Fruit fly (Drosophila melanogaster) whole organism, wandering third instar larva: ENCODE data around the gene UBL3.
A peak's percentile ranks its signal among the peaks of the same experiment; 100 is the strongest.

Source experiments
- Abd-B ChIP-seq: fragments of >200 bp; optimal IDR thresholded peaks from 2 replicates; lab custom pipeline; 2017; ENCODE audit warnings: missing biosample characterization, missing genetic modification characterization
- Dfd ChIP-seq: fragments of >200 bp; optimal IDR thresholded peaks from 2 replicates; lab custom pipeline; 2017; ENCODE audit warnings: missing biosample characterization, missing genetic modification characterization
- GATAd ChIP-seq: sonication (Bioruptor generic); optimal IDR thresholded peaks from 2 replicates; lab custom pipeline; 2016; ENCODE audit warnings: missing biosample characterization, missing genetic modification characterization
- HLH106 ChIP-seq: fragments of 200-800 bp; optimal IDR thresholded peaks from 3 replicates; lab custom pipeline; 2019; ENCODE audit warnings: missing biosample characterization, mild to moderate bottlenecking, missing genetic modification characterization, moderate library complexity
- Hr83 ChIP-seq: fragments of 200-300 bp; sonication (Bioruptor generic); optimal IDR thresholded peaks from 2 replicates; lab custom pipeline; 2016; ENCODE audit warnings: missing biosample characterization, mild to moderate bottlenecking, missing genetic modification characterization, moderate library complexity; ENCODE audit not compliant: poor library complexity, severe bottlenecking
- Myc ChIP-seq: fragments of >200 bp; optimal IDR thresholded peaks from 2 replicates; lab custom pipeline; 2017
- OdsH ChIP-seq: fragments of 200-800 bp; sonication (Bioruptor generic); optimal IDR thresholded peaks from 2 replicates; lab custom pipeline; 2016; ENCODE audit warnings: missing biosample characterization, mild to moderate bottlenecking, missing genetic modification characterization
- brk ChIP-seq: fragments of 200-800 bp; sonication (Bioruptor generic); optimal IDR thresholded peaks from 2 replicates; lab custom pipeline; 2016; ENCODE audit warnings: missing biosample characterization, mild to moderate bottlenecking, missing genetic modification characterization
- dl ChIP-seq, 2 experiments: fragments of 175-275, 200-275 bp in 1 of 2; fragments of 200-275 bp in 1 of 2; sonication (Bioruptor generic); optimal IDR thresholded peaks; lab custom pipeline; 2018; ENCODE audit warnings: mild to moderate bottlenecking in 2 of 2, missing biosample characterization in 2 of 2, missing genetic modification characterization in 2 of 2, moderate library complexity in 2 of 2; ENCODE audit not compliant: partially characterized antibody in 2 of 2, insufficient read depth in 1 of 2
- fru ChIP-seq: fragments of 200-800 bp; sonication (Bioruptor generic); optimal IDR thresholded peaks from 3 replicates; lab custom pipeline; 2016; ENCODE audit warnings: missing biosample characterization, mild to moderate bottlenecking, missing genetic modification characterization
- h ChIP-seq: fragments of 200-800 bp; sonication (Bioruptor generic); optimal IDR thresholded peaks from 3 replicates; lab custom pipeline; 2016; ENCODE audit warnings: missing biosample characterization, mild to moderate bottlenecking, missing genetic modification characterization
- lola ChIP-seq: fragments of >200 bp; optimal IDR thresholded peaks from 2 replicates; lab custom pipeline; 2017; ENCODE audit warnings: missing biosample characterization, missing genetic modification characterization
- pan ChIP-seq: fragments of >200 bp; optimal IDR thresholded peaks from 2 replicates; lab custom pipeline; 2017
- usp ChIP-seq: fragments of >200 bp; optimal IDR thresholded peaks from 2 replicates; lab custom pipeline; 2017; ENCODE audit warnings: missing biosample characterization, missing genetic modification characterization

DNA sequence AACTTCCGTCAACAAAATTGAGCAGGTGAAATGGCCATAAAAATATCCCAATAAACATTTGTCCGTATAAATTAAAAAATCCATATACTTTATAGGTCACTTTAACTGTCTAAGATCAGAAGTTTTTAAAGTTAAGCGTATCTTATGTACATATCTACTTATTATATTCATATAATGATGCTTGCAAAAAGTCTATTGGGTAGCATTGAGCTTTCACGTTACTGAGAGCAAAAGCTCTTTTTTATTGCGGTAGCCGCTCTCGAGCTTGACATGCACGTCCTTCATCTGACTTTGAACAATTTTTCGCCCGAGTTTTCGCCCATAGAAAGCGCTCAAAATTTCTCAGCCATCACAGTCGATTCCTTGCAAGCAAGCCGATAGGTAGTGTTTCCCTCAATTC is 14.9 kb upstream of the UBL3 start, which contains the start of gene Gapdh2:
- TF ChIP-seq h (GFP tag; lab: Kevin White, UChicago) (peak; percentile 100), pan (lab: Kevin White, UChicago) (no peak), fru (GFP tag; lab: Kevin White, UChicago) (peak; percentile 100), usp (GFP tag; lab: Kevin White, UChicago) (no peak), dl (GFP tag; optimal IDR thresholded peaks at IDR 0.05; lab: Kevin White, UChicago; ENCODE audit: insufficient read depth in 1 of 2, partially characterized antibody in 2 of 2) (no peak), OdsH (GFP tag; lab: Kevin White, UChicago) (peak; percentile 100), brk (peak; percentile 99), GATAd (GFP tag; lab: Kevin White, UChicago) (peak; percentile 95), Myc (no peak), HLH106 (tag; lab: Kevin White, UChicago) (peak; percentile 100), Abd-B (GFP tag; lab: Kevin White, UChicago) (no peak), Hr83 (GFP tag; lab: Kevin White, UChicago) (peak; percentile 85), Dfd (GFP tag; lab: Kevin White, UChicago) (peak; percentile 97), lola (GFP tag; lab: Kevin White, UChicago) (no peak)
